4 fruit fly cellular contexts compared by ENCODE assay signal in genomic region chr2L:13191894-13192293, dm6.
TF ChIP-seq lines count a peak whose summit lies in the region.

CG16974 (minus strand) TSS chr2L:13191979.
Edem2 (plus strand) TSS chr2L:13192201.

TF ChIP-seq in whole organism, adult, 20 proteins besides CTCF, POLR2A, EP300 and RAD21 (continued from another document):
- TF ChIP-seq CG1620 (GFP tag; optimal IDR thresholded peaks at IDR 0.05; lab: Kevin White, UChicago): peak; percentile 79
- peak; percentile 59 for TF ChIP-seq CG12768 (GFP tag; optimal IDR thresholded peaks at IDR 0.05; lab: Kevin White, UChicago)

TF ChIP-seq in whole organism, embryonic, 481 proteins besides CTCF, POLR2A, EP300 and RAD21 (continued from another document and continues in another):
- TF ChIP-seq CG5245 (GFP tag; optimal IDR thresholded peaks at IDR 0.05; lab: Kevin White, UChicago): peak; percentile 51
- no peak for TF ChIP-seq her (GFP tag; optimal IDR thresholded peaks at IDR 0.05; lab: Kevin White, UChicago)
- peak; percentile 79 for TF ChIP-seq az2 (GFP tag; optimal IDR thresholded peaks at IDR 0.05; lab: Kevin White, UChicago)
- TF ChIP-seq amos (GFP tag; IDR thresholded peaks at IDR 0.05; lab: Robert Waterston, UW; ENCODE audit: partially characterized antibody): no peak
- TF ChIP-seq scrt (GFP tag; optimal IDR thresholded peaks at IDR 0.05; lab: Kevin White, UChicago): no peak
- TF ChIP-seq CG33557 (GFP tag; optimal IDR thresholded peaks at IDR 0.05; lab: Kevin White, UChicago): peak; percentile 52
- TF ChIP-seq CG7928 (GFP tag; optimal IDR thresholded peaks at IDR 0.05; lab: Kevin White, UChicago): no peak
- TF ChIP-seq unc-4 (GFP tag; IDR thresholded peaks at IDR 0.05; lab: Robert Waterston, UW; ENCODE audit: partially characterized antibody): no peak
- no peak for TF ChIP-seq jigr1 (GFP tag; IDR thresholded peaks at IDR 0.05; lab: Robert Waterston, UW)
- peak in 1 of 2 experiments; percentile 61 for TF ChIP-seq Hr51 (GFP tag; optimal IDR thresholded peaks at IDR 0.05; lab: Kevin White, UChicago)
- TF ChIP-seq tna (GFP tag; IDR thresholded peaks at IDR 0.05; lab: Robert Waterston, UW; ENCODE audit: partially characterized antibody): no peak
- TF ChIP-seq BtbVII (GFP tag; optimal IDR thresholded peaks at IDR 0.05; lab: Kevin White, UChicago): no peak
- no peak for TF ChIP-seq grn (GFP tag; optimal IDR thresholded peaks at IDR 0.05; lab: Kevin White, UChicago)
- no peak for TF ChIP-seq gcm (GFP tag; optimal IDR thresholded peaks at IDR 0.05; lab: Kevin White, UChicago)
- TF ChIP-seq seq (GFP tag; IDR thresholded peaks at IDR 0.05; lab: Robert Waterston, UW): peak; percentile 49; the same call in 1 of the 2 replicates
- no peak for TF ChIP-seq CG15696 (tag; optimal IDR thresholded peaks at IDR 0.05; lab: Kevin White, UChicago)
- TF ChIP-seq lab (GFP tag; optimal IDR thresholded peaks at IDR 0.05; lab: Kevin White, UChicago): no peak
- TF ChIP-seq ttk (GFP tag; IDR thresholded peaks at IDR 0.05; lab: Robert Waterston, UW): peak; percentile 60
- TF ChIP-seq ken (GFP tag; IDR thresholded peaks at IDR 0.05; lab: Robert Waterston, UW): peak; percentile 79
- no peak for TF ChIP-seq inv (GFP tag; IDR thresholded peaks at IDR 0.05; lab: Robert Waterston, UW; ENCODE audit: partially characterized antibody)
- no peak for TF ChIP-seq CG4424 (GFP tag; optimal IDR thresholded peaks at IDR 0.05; lab: Kevin White, UChicago)
- no peak for TF ChIP-seq lov (optimal IDR thresholded peaks at IDR 0.05; lab: Kevin White, UChicago)
- TF ChIP-seq lov (GFP tag; IDR thresholded peaks at IDR 0.05; lab: Robert Waterston, UW): no peak
- TF ChIP-seq Poxn (GFP tag; IDR thresholded peaks at IDR 0.05; lab: Robert Waterston, UW): no peak
- TF ChIP-seq H15 (GFP tag; IDR thresholded peaks at IDR 0.05; lab: Robert Waterston, UW): peak; percentile 43; the same call in 1 of the 3 replicates
- TF ChIP-seq HHEX (GFP tag; optimal IDR thresholded peaks at IDR 0.05; lab: Kevin White, UChicago): no peak
- TF ChIP-seq CG42726 (GFP tag; IDR thresholded peaks at IDR 0.05; lab: Robert Waterston, UW; ENCODE audit: partially characterized antibody): no peak
- TF ChIP-seq CG18599 (GFP tag; optimal IDR thresholded peaks at IDR 0.05; lab: Kevin White, UChicago): no peak
- peak; percentile 60 for TF ChIP-seq CG3995 (GFP tag; optimal IDR thresholded peaks at IDR 0.05; lab: Kevin White, UChicago)
- TF ChIP-seq Aef1 (GFP tag; IDR thresholded peaks at IDR 0.05; lab: Robert Waterston, UW): peak; percentile 70
- TF ChIP-seq CG1529 (GFP tag; optimal IDR thresholded peaks at IDR 0.05; lab: Kevin White, UChicago): no peak
- TF ChIP-seq NC2β (GFP tag; optimal IDR thresholded peaks at IDR 0.05; lab: Kevin White, UChicago): no peak
- peak; percentile 56 for TF ChIP-seq peb (GFP tag; IDR thresholded peaks at IDR 0.05; lab: Robert Waterston, UW)
- TF ChIP-seq Drgx (GFP tag; IDR thresholded peaks at IDR 0.05; lab: Robert Waterston, UW): no peak
- TF ChIP-seq Vsx1 (GFP tag; optimal IDR thresholded peaks at IDR 0.05; lab: Kevin White, UChicago): no peak
- no peak for TF ChIP-seq tll (GFP tag; optimal IDR thresholded peaks at IDR 0.05; lab: Kevin White, UChicago)
- TF ChIP-seq CG17385 (GFP tag; optimal IDR thresholded peaks at IDR 0.05; lab: Kevin White, UChicago): no peak
- TF ChIP-seq CG17359 (tag; optimal IDR thresholded peaks at IDR 0.05; lab: Kevin White, UChicago): peak; percentile 70
- TF ChIP-seq CG8388 (GFP tag; optimal IDR thresholded peaks at IDR 0.05; lab: Kevin White, UChicago): no peak
- TF ChIP-seq CG16863 (GFP tag; optimal IDR thresholded peaks at IDR 0.05; lab: Kevin White, UChicago): no peak
- peak; percentile 61; the same call in 1 of the 2 replicates for TF ChIP-seq al (GFP tag; IDR thresholded peaks at IDR 0.05; lab: Robert Waterston, UW)
- peak; percentile 3 for TF ChIP-seq Sry-δ (GFP tag; optimal IDR thresholded peaks at IDR 0.05; lab: Kevin White, UChicago)
- TF ChIP-seq CG1233 (GFP tag; optimal IDR thresholded peaks at IDR 0.05; lab: Kevin White, UChicago): peak; percentile 50

TF ChIP-seq in whole organism, prepupa, 60 proteins besides CTCF, POLR2A, EP300 and RAD21 (continued from another document):
- no peak for TF ChIP-seq CG3919 (GFP tag; optimal IDR thresholded peaks at IDR 0.05; lab: Kevin White, UChicago)
- TF ChIP-seq Hr39 (GFP tag; optimal IDR thresholded peaks at IDR 0.05; lab: Kevin White, UChicago): no peak
- peak; percentile 61 for TF ChIP-seq cyc (GFP tag; optimal IDR thresholded peaks at IDR 0.05; lab: Kevin White, UChicago)
- TF ChIP-seq topi (GFP tag; optimal IDR thresholded peaks at IDR 0.05; lab: Kevin White, UChicago): no peak
- no peak for TF ChIP-seq fd85E (GFP tag; optimal IDR thresholded peaks at IDR 0.05; lab: Kevin White, UChicago)
- no peak for TF ChIP-seq Smox (GFP tag; optimal IDR thresholded peaks at IDR 0.05; lab: Kevin White, UChicago)
- peak; percentile 69 for TF ChIP-seq vri (GFP tag; optimal IDR thresholded peaks at IDR 0.05; lab: Kevin White, UChicago)
- peak; percentile 56 for TF ChIP-seq CG3032 (tag; optimal IDR thresholded peaks at IDR 0.05; lab: Kevin White, UChicago)
- TF ChIP-seq CG15336 (GFP tag; IDR thresholded peaks at IDR 0.05; lab: Robert Waterston, UW): no peak
- TF ChIP-seq CG6854 (GFP tag; optimal IDR thresholded peaks at IDR 0.05; lab: Kevin White, UChicago): peak; percentile 17
- no peak for TF ChIP-seq CG11762 (GFP tag; optimal IDR thresholded peaks at IDR 0.05; lab: Kevin White, UChicago; ENCODE audit: insufficient read depth)
- peak; percentile 56 for TF ChIP-seq Ets21C (GFP tag; optimal IDR thresholded peaks at IDR 0.05; lab: Kevin White, UChicago)
- TF ChIP-seq CG7368 (GFP tag; optimal IDR thresholded peaks at IDR 0.05; lab: Kevin White, UChicago): no peak
- TF ChIP-seq fkh (GFP tag; optimal IDR thresholded peaks at IDR 0.05; lab: Kevin White, UChicago): no peak
- no peak for TF ChIP-seq pdm3 (GFP tag; optimal IDR thresholded peaks at IDR 0.05; lab: Kevin White, UChicago)
- no peak for TF ChIP-seq Eip78C (GFP tag; lab: Kevin White, UChicago)
- no peak for TF ChIP-seq dac (GFP tag; optimal IDR thresholded peaks at IDR 0.05; lab: Kevin White, UChicago)
- TF ChIP-seq CG9139 (GFP tag; optimal IDR thresholded peaks at IDR 0.05; lab: Kevin White, UChicago): no peak
- TF ChIP-seq lz (GFP tag; optimal IDR thresholded peaks at IDR 0.05; lab: Kevin White, UChicago): no peak
- no peak for TF ChIP-seq net (GFP tag; optimal IDR thresholded peaks at IDR 0.05; lab: Kevin White, UChicago)
- TF ChIP-seq CG10669 (GFP tag; optimal IDR thresholded peaks at IDR 0.05; lab: Kevin White, UChicago): no peak
- no peak for TF ChIP-seq CG8319 (GFP tag; optimal IDR thresholded peaks at IDR 0.05; lab: Kevin White, UChicago)
- TF ChIP-seq svp (GFP tag; lab: Kevin White, UChicago): no peak
- 0 out of 2 replicates have a peak, but pooled peaks have one; percentile 8 for TF ChIP-seq Gug (GFP tag; IDR thresholded peaks at IDR 0.05; lab: Robert Waterston, UW)
- no peak for TF ChIP-seq ss (GFP tag; optimal IDR thresholded peaks at IDR 0.05; lab: Kevin White, UChicago)
- TF ChIP-seq dsx (GFP tag; optimal IDR thresholded peaks at IDR 0.05; lab: Kevin White, UChicago; ENCODE audit: poor library complexity, severe bottlenecking): no peak
- no peak for TF ChIP-seq OdsH (GFP tag; optimal IDR thresholded peaks at IDR 0.05; lab: Kevin White, UChicago)
- TF ChIP-seq acj6 (GFP tag; optimal IDR thresholded peaks at IDR 0.05; lab: Kevin White, UChicago): no peak
- TF ChIP-seq Eip75B (GFP tag; optimal IDR thresholded peaks at IDR 0.05; lab: Kevin White, UChicago): no peak
- TF ChIP-seq CG6163 (GFP tag; IDR thresholded peaks at IDR 0.05; lab: Robert Waterston, UW): peak; percentile 49; the same call in 2 of the 3 replicates
- no peak for TF ChIP-seq Blimp-1 (GFP tag; optimal IDR thresholded peaks at IDR 0.05; lab: Kevin White, UChicago)
- no peak for TF ChIP-seq CG4318 (GFP tag; optimal IDR thresholded peaks at IDR 0.05; lab: Kevin White, UChicago)
- TF ChIP-seq CG6808 (GFP tag; optimal IDR thresholded peaks at IDR 0.05; lab: Kevin White, UChicago): no peak
- TF ChIP-seq eg (GFP tag; IDR thresholded peaks at IDR 0.05; lab: Robert Waterston, UW): peak; percentile 60; the same call in 2 of the 3 replicates
- no peak for TF ChIP-seq CG34406 (GFP tag; optimal IDR thresholded peaks at IDR 0.05; lab: Kevin White, UChicago)
- TF ChIP-seq CG6276 (GFP tag; optimal IDR thresholded peaks at IDR 0.05; lab: Kevin White, UChicago): no peak
- no peak for TF ChIP-seq CG6792 (GFP tag; optimal IDR thresholded peaks at IDR 0.05; lab: Kevin White, UChicago)
- peak; percentile 55 for TF ChIP-seq Sox15 (GFP tag; optimal IDR thresholded peaks at IDR 0.05; lab: Kevin White, UChicago)
- peak; percentile 3 for TF ChIP-seq fd59A (GFP tag; optimal IDR thresholded peaks at IDR 0.05; lab: Kevin White, UChicago)
- TF ChIP-seq CG10631 (GFP tag; optimal IDR thresholded peaks at IDR 0.05; lab: Kevin White, UChicago): no peak
TF ChIP-seq in whole organism, prepupa: peak in this region for 15.

TF ChIP-seq in whole organism, wandering third instar larva, 38 proteins besides CTCF, POLR2A, EP300 and RAD21 (continued from another document):
- TF ChIP-seq jim (GFP tag; optimal IDR thresholded peaks at IDR 0.05; lab: Kevin White, UChicago) (no peak), usp (GFP tag; optimal IDR thresholded peaks at IDR 0.05; lab: Kevin White, UChicago) (no peak), fru (GFP tag; optimal IDR thresholded peaks at IDR 0.05; lab: Kevin White, UChicago) (no peak), Sp1 (GFP tag; optimal IDR thresholded peaks at IDR 0.05; lab: Kevin White, UChicago) (no peak), Dfd (GFP tag; optimal IDR thresholded peaks at IDR 0.05; lab: Kevin White, UChicago) (no peak), CG32264 (GFP tag; optimal IDR thresholded peaks at IDR 0.05; lab: Kevin White, UChicago) (no peak), Hnf4 (GFP tag; optimal IDR thresholded peaks at IDR 0.05; lab: Kevin White, UChicago) (no peak), lola (GFP tag; optimal IDR thresholded peaks at IDR 0.05; lab: Kevin White, UChicago) (no peak), sage (GFP tag; optimal IDR thresholded peaks at IDR 0.05; lab: Kevin White, UChicago) (no peak), HLH106 (tag; optimal IDR thresholded peaks at IDR 0.05; lab: Kevin White, UChicago) (no peak)
